Worm (Caenorhabditis elegans): ENCODE measurements around the gene lad-2.

ce11 chrIV:2959798-2960197, 18.5 kb downstream of the lad-2 start, which contains the start of gene ser-6:
- TF ChIP-seq ama-1 (optimal IDR thresholded peaks at IDR 0.05) (no peak), unc-86 (tag; optimal IDR thresholded peaks at IDR 0.05) (no peak), nhr-11 (tag; optimal IDR thresholded peaks at IDR 0.05) (no peak), fkh-10 (GFP tag; optimal IDR thresholded peaks at IDR 0.05) (no peak), sox-4 (tag; optimal IDR thresholded peaks at IDR 0.05) (no peak), rnt-1 (tag; optimal IDR thresholded peaks at IDR 0.05) (no peak), ceh-22 (tag; optimal IDR thresholded peaks at IDR 0.05) (no peak), K02D7.2 (tag; optimal IDR thresholded peaks at IDR 0.05) (no peak), lim-6 (tag; optimal IDR thresholded peaks at IDR 0.05) (no peak), pha-4 (tag; optimal IDR thresholded peaks at IDR 0.05) (no peak), dmd-4 (tag; optimal IDR thresholded peaks at IDR 0.05; ENCODE audit: borderline replicate concordance) (no peak), hlh-8 (tag; optimal IDR thresholded peaks at IDR 0.05) (no peak), ceh-30 (tag; optimal IDR thresholded peaks at IDR 0.05) (no peak), ahr-1 (tag; optimal IDR thresholded peaks at IDR 0.05) (no peak)
